Fruit fly (Drosophila melanogaster) whole organism: ENCODE results near the gene pbl.

Experiments used
- CG8478 ChIP-seq: fragments of >200 bp; optimal IDR thresholded peaks from 2 replicates; lab custom pipeline; 2018; ENCODE audit warnings: inconsistent platforms
- Dll ChIP-seq: fragments of >200 bp; optimal IDR thresholded peaks from 2 replicates; lab custom pipeline; 2017
- EcR ChIP-seq, 2 experiments: fragments of >200 bp; optimal IDR thresholded peaks; 2 replicates each; lab custom pipeline; 2017; ENCODE audit warnings: missing biosample characterization in 2 of 2, missing genetic modification characterization in 2 of 2, missing genetic modification reagents in 2 of 2
- psq ChIP-seq: fragments of >200 bp; optimal IDR thresholded peaks from 2 replicates; lab custom pipeline; 2017

dm6 chr3L:7863267-7863765 is 48.4 kb downstream of the pbl start:
- TF ChIP-seq CG8478 (lab: Kevin White, UChicago) (no peak), psq (lab: Kevin White, UChicago) (no peak), Dll (peak; percentile 12), EcR (GFP tag; optimal IDR thresholded peaks at IDR 0.05; lab: Kevin White, UChicago) (no peak)
